Fruit fly (Drosophila melanogaster): ENCODE results near the gene gudu.
A peak's percentile ranks its signal among the peaks of the same experiment; 100 is the strongest.

Gene gudu

DNA sequence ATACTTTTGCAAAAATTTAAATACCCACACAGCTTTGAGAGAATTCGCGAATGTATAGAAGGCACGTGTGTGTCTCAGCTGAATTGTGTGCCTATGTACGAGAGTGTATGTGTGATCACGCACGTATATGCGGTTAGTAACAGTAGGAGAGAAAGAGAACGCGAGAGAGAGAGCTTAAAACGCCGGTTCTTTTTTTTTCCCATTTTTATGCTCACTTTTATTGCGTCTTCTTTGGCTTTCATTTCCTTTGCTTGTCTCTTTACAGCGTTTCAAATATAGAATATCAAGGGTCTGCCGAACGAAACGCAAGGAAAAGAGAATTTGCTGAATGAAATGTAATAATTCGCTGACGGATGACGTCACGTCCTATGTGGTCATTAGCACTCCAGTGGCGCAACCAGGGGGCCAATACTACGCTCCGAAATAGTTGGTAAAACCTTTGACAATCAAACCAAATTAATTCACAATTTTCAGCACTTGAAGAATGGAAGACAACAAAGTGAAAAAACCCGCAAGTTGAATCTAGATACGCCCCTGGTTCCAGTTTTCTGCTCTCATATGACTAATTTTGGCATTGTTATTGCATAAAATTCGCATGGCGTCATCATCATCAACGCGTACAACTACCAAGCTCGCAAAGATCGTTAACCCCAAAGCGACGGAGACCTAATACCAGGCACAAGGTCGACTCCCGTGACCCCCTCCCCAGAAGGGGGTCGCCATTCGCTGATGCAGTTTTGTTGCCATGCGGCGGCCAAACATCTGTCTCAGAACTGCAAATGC lies 36.8 kb downstream of the gudu start (continued):
- TF ChIP-seq scrt (GFP tag; optimal IDR thresholded peaks at IDR 0.05) = peak; percentile 49
- TF ChIP-seq CG11695 (GFP tag; IDR thresholded peaks at IDR 0.05) = 0 out of 3 replicates have a peak, but pooled peaks have one; percentile 21
- TF ChIP-seq tx (GFP tag; optimal IDR thresholded peaks at IDR 0.05) = peak; percentile 65
- TF ChIP-seq pnt (GFP tag; optimal IDR thresholded peaks at IDR 0.05) = peak; percentile 15
- TF ChIP-seq Fer3 (tag; optimal IDR thresholded peaks at IDR 0.05) = peak; percentile 70
- peak; percentile 47 for TF ChIP-seq CrebB (tag; optimal IDR thresholded peaks at IDR 0.05)
- TF ChIP-seq CG9727 (GFP tag; optimal IDR thresholded peaks at IDR 0.05) = peak; percentile 73
- peak; percentile 77 for TF ChIP-seq vfl (GFP tag; optimal IDR thresholded peaks at IDR 0.05)
- peak; percentile 6 for TF ChIP-seq CG16863 (GFP tag; optimal IDR thresholded peaks at IDR 0.05)
- no peak for TF ChIP-seq otp (GFP tag; IDR thresholded peaks at IDR 0.05)
- TF ChIP-seq en (GFP tag; optimal IDR thresholded peaks at IDR 0.05) = no peak
- TF ChIP-seq BtbVII (GFP tag; optimal IDR thresholded peaks at IDR 0.05) = peak; percentile 56
- TF ChIP-seq org-1 (GFP tag; optimal IDR thresholded peaks at IDR 0.05) = peak; percentile 51
- peak; percentile 37 for TF ChIP-seq Abd-B (GFP tag; optimal IDR thresholded peaks at IDR 0.05)
- no peak for TF ChIP-seq da (GFP tag; optimal IDR thresholded peaks at IDR 0.05)
- no peak for TF ChIP-seq CG14710 (tag; optimal IDR thresholded peaks at IDR 0.05)
- peak; percentile 84 for TF ChIP-seq al (GFP tag; IDR thresholded peaks at IDR 0.05)
- peak; percentile 30 for TF ChIP-seq Fer1 (GFP tag; optimal IDR thresholded peaks at IDR 0.05)
- peak; percentile 51 for TF ChIP-seq sisA (GFP tag; IDR thresholded peaks at IDR 0.05)
- no peak for TF ChIP-seq Hmx (GFP tag; optimal IDR thresholded peaks at IDR 0.05)
- TF ChIP-seq PHDP (tag; optimal IDR thresholded peaks at IDR 0.05) = peak; percentile 54
- peak; percentile 91 for TF ChIP-seq zfh2 (GFP tag; optimal IDR thresholded peaks at IDR 0.05)
- TF ChIP-seq CG9215 (GFP tag; IDR thresholded peaks at IDR 0.05) = peak; percentile 83
- TF ChIP-seq lmd (GFP tag; IDR thresholded peaks at IDR 0.05) = peak; percentile 81
- TF ChIP-seq sd (tag; optimal IDR thresholded peaks at IDR 0.05) = peak; percentile 46
- TF ChIP-seq lov (optimal IDR thresholded peaks at IDR 0.05) = no peak
- TF ChIP-seq lov (GFP tag; IDR thresholded peaks at IDR 0.05) = no peak
- no peak for TF ChIP-seq Hey (tag; optimal IDR thresholded peaks at IDR 0.05)
- no peak for TF ChIP-seq CG3838 (GFP tag; optimal IDR thresholded peaks at IDR 0.05)
- peak; percentile 66 for TF ChIP-seq HmgD (GFP tag; optimal IDR thresholded peaks at IDR 0.05)
- TF ChIP-seq sima (GFP tag; optimal IDR thresholded peaks at IDR 0.05) = no peak
- TF ChIP-seq cato (GFP tag; optimal IDR thresholded peaks at IDR 0.05; ENCODE audit: borderline replicate concordance) = no peak
- peak; percentile 73 for TF ChIP-seq Dip3 (GFP tag; optimal IDR thresholded peaks at IDR 0.05)
- peak; percentile 59 for TF ChIP-seq maf-S (GFP tag; optimal IDR thresholded peaks at IDR 0.05)
- TF ChIP-seq CG13296 (GFP tag; optimal IDR thresholded peaks at IDR 0.05) = no peak
- peak; percentile 15 for TF ChIP-seq CG1647 (GFP tag; optimal IDR thresholded peaks at IDR 0.05)
- peak; percentile 68 for TF ChIP-seq Myb (GFP tag; optimal IDR thresholded peaks at IDR 0.05)
- TF ChIP-seq Mes4 (GFP tag; optimal IDR thresholded peaks at IDR 0.05) = no peak
- peak; percentile 50 for TF ChIP-seq Dad (GFP tag; optimal IDR thresholded peaks at IDR 0.05)
- TF ChIP-seq fd96Cb (tag; optimal IDR thresholded peaks at IDR 0.05) = no peak
- peak; percentile 50 for TF ChIP-seq bab2 (GFP tag; optimal IDR thresholded peaks at IDR 0.05)
- peak; percentile 56 to 61 for TF ChIP-seq dpn (GFP tag; optimal IDR thresholded peaks at IDR 0.05)
- 0 out of 2 replicates have a peak, but pooled peaks have one; percentile 33 for TF ChIP-seq CG43689 (GFP tag; IDR thresholded peaks at IDR 0.05)
- TF ChIP-seq wdn (GFP tag; IDR thresholded peaks at IDR 0.05) = peak; percentile 82
- TF ChIP-seq fd64A (GFP tag; optimal IDR thresholded peaks at IDR 0.05) = no peak
- 0 out of 3 replicates have a peak, but pooled peaks have one; percentile 29 for TF ChIP-seq CG34224 (GFP tag; IDR thresholded peaks at IDR 0.05; ENCODE audit: partially characterized antibody)
- peak; percentile 6 for TF ChIP-seq pzg (GFP tag; optimal IDR thresholded peaks at IDR 0.05)
- peak; percentile 71 for TF ChIP-seq Antp (GFP tag; optimal IDR thresholded peaks at IDR 0.05)
- no peak for TF ChIP-seq CG8290 (GFP tag; optimal IDR thresholded peaks at IDR 0.05)
- TF ChIP-seq CG8290 (tag; optimal IDR thresholded peaks at IDR 0.05) = peak in 1 of 2 experiments; percentile 89
- peak; percentile 57; the same call in 1 of the 2 replicates for TF ChIP-seq cas (GFP tag; IDR thresholded peaks at IDR 0.05)

All from whole organism, embryonic.